Worm (Caenorhabditis elegans): ENCODE data around the gene npp-26.

The npp-26 gene

ce11 chrIV:4810377-4810984 lies 46.0 kb downstream of the npp-26 start, which contains the start of gene eif-1.A (continued):
- no peak for TF ChIP-seq nhr-11 (tag; optimal IDR thresholded peaks at IDR 0.05)
- TF ChIP-seq lsy-2 (tag; optimal IDR thresholded peaks at IDR 0.05), result peak in 1 of 2 experiments; percentile 80
- peak; percentile 11 for TF ChIP-seq sma-9 (GFP tag; optimal IDR thresholded peaks at IDR 0.05)
- TF ChIP-seq sma-9 (tag; optimal IDR thresholded peaks at IDR 0.05), result no peak
- TF ChIP-seq nhr-10 (tag; optimal IDR thresholded peaks at IDR 0.05), result no peak
- TF ChIP-seq nhr-237 (tag; optimal IDR thresholded peaks at IDR 0.05), result no peak
- TF ChIP-seq Y55F3AM.14 (GFP tag; optimal IDR thresholded peaks at IDR 0.05), result no peak
- no peak for TF ChIP-seq skn-1 (tag; optimal IDR thresholded peaks at IDR 0.05)
- TF ChIP-seq elt-1 (tag; optimal IDR thresholded peaks at IDR 0.05), result no peak
- no peak for TF ChIP-seq mdl-1 (tag; optimal IDR thresholded peaks at IDR 0.05)
- no peak for TF ChIP-seq zag-1 (tag; optimal IDR thresholded peaks at IDR 0.05)
- no peak for TF ChIP-seq ztf-11 (tag; optimal IDR thresholded peaks at IDR 0.05)
- no peak for TF ChIP-seq nhr-12 (tag; optimal IDR thresholded peaks at IDR 0.05)

DNA sequence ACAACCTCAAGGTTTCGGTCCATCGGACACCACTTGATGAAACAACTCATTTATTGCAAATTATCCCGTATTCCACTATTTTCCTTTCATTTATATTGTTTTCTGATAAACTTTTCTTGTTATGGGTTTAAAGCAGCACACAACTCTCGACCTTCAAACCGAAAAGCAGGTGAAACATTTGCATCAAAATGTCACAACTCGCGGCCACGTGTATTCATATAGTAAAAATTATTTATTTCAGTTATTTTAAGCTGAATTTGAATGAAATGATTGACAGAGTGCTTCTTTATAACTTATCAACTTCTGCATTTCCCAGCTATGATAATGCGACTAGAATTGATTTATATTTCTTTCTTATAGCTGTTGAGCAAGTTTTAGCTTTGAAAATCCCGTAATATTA lies 47.3 kb downstream of the npp-26 start, which contains the start of gene srw-95:
TSS of gene srw-95 (plus strand) at position 213 of the 400 bp plus-strand sequence.
- TF ChIP-seq nhr-237 (tag; optimal IDR thresholded peaks at IDR 0.05), result no peak
- no peak for TF ChIP-seq elt-1 (tag; optimal IDR thresholded peaks at IDR 0.05)
- no peak for TF ChIP-seq unc-39 (tag; optimal IDR thresholded peaks at IDR 0.05)
- no peak for TF ChIP-seq nhr-11 (tag; optimal IDR thresholded peaks at IDR 0.05)
- TF ChIP-seq snpc-4 (tag; optimal IDR thresholded peaks at IDR 0.05), result no peak
- TF ChIP-seq lin-13 (GFP tag; optimal IDR thresholded peaks at IDR 0.05), result no peak
- no peak for TF ChIP-seq ztf-11 (tag; optimal IDR thresholded peaks at IDR 0.05)
- no peak for TF ChIP-seq mbf-1 (tag; optimal IDR thresholded peaks at IDR 0.05)
- TF ChIP-seq unc-55 (GFP tag; optimal IDR thresholded peaks at IDR 0.05), result no peak
- TF ChIP-seq ceh-82 (tag; optimal IDR thresholded peaks at IDR 0.05), result no peak
- no peak for TF ChIP-seq ceh-16 (tag; optimal IDR thresholded peaks at IDR 0.05)
- no peak for TF ChIP-seq sma-3 (GFP tag; optimal IDR thresholded peaks at IDR 0.05)
- TF ChIP-seq crh-2 (tag; optimal IDR thresholded peaks at IDR 0.05), result no peak
- TF ChIP-seq ztf-4 (tag; optimal IDR thresholded peaks at IDR 0.05), result no peak
- TF ChIP-seq R02D3.7 (tag; optimal IDR thresholded peaks at IDR 0.05), result no peak

DNA sequence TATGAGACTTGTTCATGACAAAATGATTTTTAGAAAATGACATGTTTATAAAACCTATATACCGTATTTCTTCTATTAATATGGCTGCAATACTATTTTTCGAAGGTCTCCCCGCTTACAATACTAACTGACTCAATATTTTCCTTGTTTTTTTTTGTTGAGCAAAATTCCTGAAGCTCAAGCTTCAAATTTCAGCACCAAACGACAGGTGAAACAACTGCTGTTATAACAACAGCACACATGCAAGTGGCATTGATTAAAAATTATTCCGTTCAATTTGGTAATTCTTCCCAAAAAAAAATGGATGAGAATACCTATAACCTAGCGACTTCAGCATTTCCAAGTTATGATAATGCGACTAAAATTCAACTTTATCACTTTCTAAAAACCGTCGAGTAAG lies 49.7 kb downstream of the npp-26 start, which contains the start of gene srw-94:
TSS of gene srw-94 (plus strand) at position 301 of the 400 bp plus-strand sequence.
- TF ChIP-seq nhr-11 (tag; optimal IDR thresholded peaks at IDR 0.05), result no peak
- no peak for TF ChIP-seq ceh-82 (tag; optimal IDR thresholded peaks at IDR 0.05)
- no peak for TF ChIP-seq lin-13 (GFP tag; optimal IDR thresholded peaks at IDR 0.05)
- TF ChIP-seq crh-2 (tag; optimal IDR thresholded peaks at IDR 0.05), result no peak
- TF ChIP-seq unc-39 (tag; optimal IDR thresholded peaks at IDR 0.05), result no peak
- TF ChIP-seq nhr-23 (tag; optimal IDR thresholded peaks at IDR 0.05), result no peak
- TF ChIP-seq zag-1 (tag; optimal IDR thresholded peaks at IDR 0.05), result no peak
- TF ChIP-seq nhr-25 (tag; optimal IDR thresholded peaks at IDR 0.05), result no peak
- TF ChIP-seq nhr-21 (tag; optimal IDR thresholded peaks at IDR 0.05), result no peak
- no peak for TF ChIP-seq nhr-237 (tag; optimal IDR thresholded peaks at IDR 0.05)
- TF ChIP-seq mbf-1 (tag; optimal IDR thresholded peaks at IDR 0.05), result no peak
- TF ChIP-seq lin-39 (tag; optimal IDR thresholded peaks at IDR 0.05), result no peak
- no peak for TF ChIP-seq fos-1 (tag; optimal IDR thresholded peaks at IDR 0.05)
- TF ChIP-seq ama-1 (optimal IDR thresholded peaks at IDR 0.05), result no peak
- no peak for TF ChIP-seq elt-3 (tag; optimal IDR thresholded peaks at IDR 0.05)
- TF ChIP-seq lsy-2 (tag; optimal IDR thresholded peaks at IDR 0.05), result no peak
- no peak for TF ChIP-seq Y55F3AM.14 (GFP tag; optimal IDR thresholded peaks at IDR 0.05)
- TF ChIP-seq aly-2 (tag; optimal IDR thresholded peaks at IDR 0.05), result no peak
- no peak for TF ChIP-seq unc-62 (GFP tag; optimal IDR thresholded peaks at IDR 0.05)
